Worm (Caenorhabditis elegans) whole organism, late embryonic: Measurements from ENCODE around the gene gnrr-5.

ENCODE experiments used
- F13H6.1 ChIP-seq: sonication (generic microtip); optimal IDR thresholded peaks from 2 replicates; lab custom pipeline; 2016; ENCODE audit warnings: missing genetic modification characterization, missing compliant biosample characterization
- K02D7.2 ChIP-seq: sonication (generic microtip); optimal IDR thresholded peaks from 2 replicates; lab custom pipeline; 2017; ENCODE audit warnings: mild to moderate bottlenecking, missing genetic modification characterization, missing compliant biosample characterization
- T23F11.4 ChIP-seq: fragments of 200-800 bp; sonication (Bioruptor generic); optimal IDR thresholded peaks from 2 replicates; lab custom pipeline; 2018; ENCODE audit warnings: mild to moderate bottlenecking, missing genetic modification characterization, missing compliant biosample characterization
- ceh-18 ChIP-seq: sonication (generic microtip); optimal IDR thresholded peaks from 2 replicates; lab custom pipeline; 2016; ENCODE audit warnings: missing genetic modification characterization, missing compliant biosample characterization
- ceh-31 ChIP-seq: sonication (generic microtip); optimal IDR thresholded peaks from 2 replicates; lab custom pipeline; 2016; ENCODE audit warnings: missing genetic modification characterization, missing compliant biosample characterization
- elt-2 ChIP-seq: sonication (generic microtip); optimal IDR thresholded peaks from 2 replicates; lab custom pipeline; 2016; ENCODE audit warnings: missing genetic modification reagents, missing genetic modification characterization, missing compliant biosample characterization
- eyg-1 ChIP-seq: sonication (generic microtip); optimal IDR thresholded peaks from 2 replicates; lab custom pipeline; 2016; ENCODE audit warnings: missing genotype, missing genetic modification characterization, missing compliant biosample characterization
- lin-11 ChIP-seq: fragments of 200-800 bp; sonication (Bioruptor generic); optimal IDR thresholded peaks from 2 replicates; lab custom pipeline; 2018; ENCODE audit warnings: mild to moderate bottlenecking, missing genetic modification characterization, missing compliant biosample characterization
- nfya-1 ChIP-seq: sonication (generic microtip); optimal IDR thresholded peaks from 2 replicates; lab custom pipeline; 2017; ENCODE audit warnings: missing genetic modification characterization, mild to moderate bottlenecking, missing compliant biosample characterization, antibody characterized with exemption, moderate library complexity
- odd-2 ChIP-seq: sonication (generic microtip); optimal IDR thresholded peaks from 2 replicates; lab custom pipeline; 2017; ENCODE audit warnings: antibody characterized with exemption, mild to moderate bottlenecking, missing genetic modification characterization, missing compliant biosample characterization
- pha-4 ChIP-seq: fragments of 150-350 bp; optimal IDR thresholded peaks from 2 replicates; lab custom pipeline; 2018; ENCODE audit warnings: missing biosample characterization, missing genetic modification reagents, missing genetic modification characterization
- rnt-1 ChIP-seq: sonication (generic microtip); optimal IDR thresholded peaks from 2 replicates; lab custom pipeline; 2016; ENCODE audit warnings: missing genetic modification characterization, missing compliant biosample characterization
- ttx-3 ChIP-seq: sonication (generic microtip); optimal IDR thresholded peaks from 2 replicates; lab custom pipeline; 2016; ENCODE audit warnings: missing genetic modification reagents, missing genetic modification characterization, missing compliant biosample characterization

ce11 chrV:4437215-4437614 is 17.3 kb downstream of the gnrr-5 start:
- TF ChIP-seq K02D7.2 (tag; lab: Kevin White, UChicago) (no peak), eyg-1 (tag; lab: Kevin White, UChicago) (no peak), F13H6.1 (tag; lab: Kevin White, UChicago) (no peak), pha-4 (tag; lab: Kevin White, UChicago) (no peak), lin-11 (tag; lab: Kevin White, UChicago) (no peak), odd-2 (tag; lab: Kevin White, UChicago) (no peak), ttx-3 (tag; lab: Kevin White, UChicago) (no peak), rnt-1 (tag; lab: Kevin White, UChicago) (no peak), T23F11.4 (GFP tag; lab: Kevin White, UChicago) (no peak), ceh-18 (tag; lab: Kevin White, UChicago) (no peak), ceh-31 (tag; lab: Kevin White, UChicago) (no peak), elt-2 (tag; lab: Kevin White, UChicago) (no peak), nfya-1 (tag; lab: Kevin White, UChicago) (no peak)
